Fruit fly (Drosophila melanogaster) whole organism, adult: ENCODE data around the gene AGO2.

Experiments used
- CG11617 ChIP-seq: fragments of 200-800 bp; sonication (Bioruptor generic); optimal IDR thresholded peaks from 2 replicates; lab custom pipeline; 2017; ENCODE audit warnings: mild to moderate bottlenecking, missing biosample characterization, missing genetic modification reagents, missing genetic modification characterization
- CG12768 ChIP-seq: fragments of 200-800 bp; sonication (Bioruptor generic); optimal IDR thresholded peaks from 2 replicates; lab custom pipeline; 2017; ENCODE audit warnings: missing biosample characterization, missing genetic modification characterization, mild to moderate bottlenecking, moderate library complexity, missing genetic modification reagents
- CG14711 ChIP-seq: fragments of 200-800 bp; sonication (Bioruptor generic); optimal IDR thresholded peaks from 2 replicates; lab custom pipeline; 2018; ENCODE audit warnings: missing biosample characterization, mild to moderate bottlenecking, missing genetic modification characterization, moderate library complexity
- CG1620 ChIP-seq: fragments of 200-800 bp; sonication (Bioruptor generic); optimal IDR thresholded peaks from 2 replicates; lab custom pipeline; 2016; ENCODE audit warnings: missing biosample characterization, missing genetic modification characterization
- CG33017 ChIP-seq: fragments of 200-800 bp; sonication (Bioruptor generic); optimal IDR thresholded peaks from 2 replicates; lab custom pipeline; 2018; ENCODE audit warnings: missing biosample characterization, mild to moderate bottlenecking, missing genetic modification characterization, moderate library complexity
- Clk ChIP-seq: fragments of 200-800 bp; sonication (Bioruptor generic); optimal IDR thresholded peaks from 2 replicates; lab custom pipeline; 2017; ENCODE audit warnings: missing biosample characterization, missing genetic modification characterization
- Hr96 ChIP-seq: fragments of 200-800 bp; sonication (Bioruptor generic); optimal IDR thresholded peaks from 2 replicates; lab custom pipeline; 2016; ENCODE audit warnings: missing biosample characterization, missing genetic modification characterization
- kay ChIP-seq: fragments of 200-800 bp; sonication (Bioruptor generic); peaks from one replicate; lab custom pipeline; 2016; ENCODE audit warnings: missing biosample characterization, missing genetic modification characterization, borderline replicate concordance
- pad ChIP-seq: fragments of 200-800 bp; sonication (Bioruptor generic); optimal IDR thresholded peaks from 3 replicates; lab custom pipeline; 2017; ENCODE audit warnings: missing biosample characterization, missing genetic modification characterization, mild to moderate bottlenecking, moderate library complexity, missing genetic modification reagents
- toe ChIP-seq: fragments of 200-800 bp; sonication (Bioruptor generic); optimal IDR thresholded peaks from 2 replicates; lab custom pipeline; 2016; ENCODE audit warnings: missing biosample characterization, missing genetic modification characterization

- TF ChIP-seq CG11617 (GFP tag; lab: Kevin White, UChicago) (no peak), CG33017 (no peak), toe (GFP tag; lab: Kevin White, UChicago) (no peak), CG1620 (GFP tag; lab: Kevin White, UChicago) (no peak), kay (no peak), CG14711 (tag; lab: Kevin White, UChicago) (no peak), pad (no peak), Hr96 (GFP tag; lab: Kevin White, UChicago) (no peak), CG12768 (GFP tag; lab: Kevin White, UChicago) (no peak), Clk (no peak)
Observed at dm6 chr3L:15604979-15605378, 51.1 kb downstream of the AGO2 start.
